Worm (Caenorhabditis elegans) whole organism, L3 larva: ENCODE measurements around the gene F16G10.1.

Experiments
- ceh-16 ChIP-seq: sonication (generic microtip); optimal IDR thresholded peaks from 2 replicates; lab custom pipeline; 2017; ENCODE audit warnings: missing biosample characterization, missing genetic modification characterization
- ceh-28 ChIP-seq: fragments of 150-350 bp; optimal IDR thresholded peaks from 2 replicates; lab custom pipeline; 2014; ENCODE audit warnings: missing biosample characterization, missing genetic modification reagents, missing genetic modification characterization
- elt-3 ChIP-seq, 3 experiments: fragments of 150-350 bp in 1 of 3; sonication (generic microtip) in 2 of 3; optimal IDR thresholded peaks; 2 replicates in 2 of 3; 4 replicates in 1 of 3; lab custom pipeline; 2014 to 2017; ENCODE audit warnings: missing biosample characterization in 3 of 3, missing genetic modification characterization in 3 of 3
- mdl-1 ChIP-seq: fragments of 150-350 bp; optimal IDR thresholded peaks from 2 replicates; lab custom pipeline; 2014; ENCODE audit warnings: missing biosample characterization, missing genetic modification characterization
- nhr-28 ChIP-seq: fragments of 150-350 bp; optimal IDR thresholded peaks from 2 replicates; lab custom pipeline; 2014; ENCODE audit warnings: missing biosample characterization, missing genetic modification characterization
- nhr-43 ChIP-seq: sonication (generic microtip); optimal IDR thresholded peaks from 2 replicates; lab custom pipeline; 2016; ENCODE audit warnings: mild to moderate bottlenecking, missing genetic modification characterization, missing compliant biosample characterization; ENCODE audit not compliant: poor library complexity, severe bottlenecking
- nhr-76 ChIP-seq: fragments of 150-350 bp; sonication (generic microtip); optimal IDR thresholded peaks from 5 replicates; lab custom pipeline; 2014; ENCODE audit warnings: missing biosample characterization, missing genetic modification characterization
- snpc-4 ChIP-seq: fragments of 150-350 bp; optimal IDR thresholded peaks from 2 replicates; lab custom pipeline; 2014; ENCODE audit warnings: missing biosample characterization, missing genetic modification characterization

DNA sequence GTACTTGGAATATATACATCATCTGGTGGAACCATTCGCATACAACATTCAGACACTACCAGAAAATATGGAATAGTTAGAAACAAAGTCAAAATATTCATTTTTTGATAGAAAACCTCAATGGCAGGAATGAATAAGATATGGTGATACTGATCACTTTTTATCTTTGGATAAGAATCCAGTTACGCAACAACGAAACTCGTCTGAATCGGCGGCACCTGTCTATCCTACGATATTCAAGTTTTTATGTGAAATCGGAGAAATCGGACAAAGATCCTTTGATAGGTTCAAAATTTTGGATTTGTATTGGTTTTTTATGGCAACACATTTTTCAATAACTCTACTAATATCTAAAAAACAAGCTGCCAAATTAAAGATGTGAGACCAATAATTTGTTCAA lies 5.2 kb upstream of the F16G10.1 start, which contains the start of gene F16G10.14:
- TF ChIP-seq snpc-4 (tag; lab: Kevin White, UChicago), result no peak
- TF ChIP-seq nhr-43, result no peak
- no peak for TF ChIP-seq nhr-76 (tag; lab: Kevin White, UChicago)
- no peak for TF ChIP-seq elt-3 (tag; optimal IDR thresholded peaks at IDR 0.05; lab: Kevin White, UChicago)
- no peak for TF ChIP-seq nhr-28 (tag; lab: Kevin White, UChicago)
- no peak for TF ChIP-seq mdl-1 (tag; lab: Kevin White, UChicago)
- TF ChIP-seq ceh-16 (tag; lab: Kevin White, UChicago), result no peak
- TF ChIP-seq ceh-28 (tag; lab: Kevin White, UChicago), result no peak
